Fruit fly (Drosophila melanogaster): ENCODE results near the gene hng3.
A peak's percentile ranks its signal among the peaks of the same experiment; 100 is the strongest.

Gene hng3

dm6 chr3L:753568-754156 is 1.6 kb downstream of the hng3 start (continued):
- TF ChIP-seq lov (optimal IDR thresholded peaks at IDR 0.05): no peak
- TF ChIP-seq lov (GFP tag; IDR thresholded peaks at IDR 0.05): 0 out of 3 replicates have a peak, but pooled peaks have one; percentile 72
- TF ChIP-seq CG16779 (GFP tag; IDR thresholded peaks at IDR 0.05): 0 out of 2 replicates have a peak, but pooled peaks have one; percentile 12
- peak; percentile 40 for TF ChIP-seq CG3847 (GFP tag; IDR thresholded peaks at IDR 0.05)
- TF ChIP-seq D19B (GFP tag; optimal IDR thresholded peaks at IDR 0.05): no peak
- TF ChIP-seq Mes4 (GFP tag; optimal IDR thresholded peaks at IDR 0.05): no peak
- no peak for TF ChIP-seq hb (GFP tag; IDR thresholded peaks at IDR 0.05; ENCODE audit: partially characterized antibody)
- TF ChIP-seq ftz-f1 (GFP tag; optimal IDR thresholded peaks at IDR 0.05): no peak
- peak; percentile 9 for TF ChIP-seq CG10543 (GFP tag; optimal IDR thresholded peaks at IDR 0.05)
- TF ChIP-seq gfzf (GFP tag; optimal IDR thresholded peaks at IDR 0.05): no peak
- peak in 1 of 2 experiments; percentile 83 for TF ChIP-seq tll (GFP tag; optimal IDR thresholded peaks at IDR 0.05)
- peak; percentile 71 for TF ChIP-seq Med (GFP tag)
- TF ChIP-seq CG11247 (GFP tag; IDR thresholded peaks at IDR 0.05): 0 out of 2 replicates have a peak, but pooled peaks have one; percentile 14
- TF ChIP-seq Nf-YC (tag; optimal IDR thresholded peaks at IDR 0.05): peak; percentile 32
- no peak for TF ChIP-seq CG12744 (GFP tag; optimal IDR thresholded peaks at IDR 0.05)
- peak; percentile 19 for TF ChIP-seq pb (GFP tag; optimal IDR thresholded peaks at IDR 0.05)
- TF ChIP-seq CG30403 (GFP tag; optimal IDR thresholded peaks at IDR 0.05): no peak
- no peak for TF ChIP-seq slp2 (GFP tag; optimal IDR thresholded peaks at IDR 0.05)
- TF ChIP-seq B-H2 (GFP tag; optimal IDR thresholded peaks at IDR 0.05): no peak
- TF ChIP-seq Dref (GFP tag; IDR thresholded peaks at IDR 0.05): no peak
- no peak for TF ChIP-seq CG10959 (GFP tag; IDR thresholded peaks at IDR 0.05)
- 0 out of 2 replicates have a peak, but pooled peaks have one; percentile 9 for TF ChIP-seq Nf-YA (GFP tag; IDR thresholded peaks at IDR 0.05)
- no peak for TF ChIP-seq cato (GFP tag; optimal IDR thresholded peaks at IDR 0.05; ENCODE audit: borderline replicate concordance)
- no peak for TF ChIP-seq corto (GFP tag; optimal IDR thresholded peaks at IDR 0.05)
- TF ChIP-seq CG11696 (GFP tag; IDR thresholded peaks at IDR 0.05): no peak
- no peak for TF ChIP-seq fu2 (GFP tag; optimal IDR thresholded peaks at IDR 0.05)
- TF ChIP-seq Deaf1 (tag; optimal IDR thresholded peaks at IDR 0.05): peak; percentile 17
- no peak for TF ChIP-seq CG10366 (GFP tag; IDR thresholded peaks at IDR 0.05)
- TF ChIP-seq CG15479 (GFP tag; optimal IDR thresholded peaks at IDR 0.05): peak; percentile 89
- no peak for TF ChIP-seq gce (GFP tag; IDR thresholded peaks at IDR 0.05)
- TF ChIP-seq mirr (GFP tag; optimal IDR thresholded peaks at IDR 0.05): no peak

- TF ChIP-seq dati (GFP tag; IDR thresholded peaks at IDR 0.05) (no peak), CG2199 (GFP tag; IDR thresholded peaks at IDR 0.05) (no peak), BEAF-32 (GFP tag; optimal IDR thresholded peaks at IDR 0.05) (no peak), CG7839 (tag; optimal IDR thresholded peaks at IDR 0.05) (peak; percentile 16), zen (tag; optimal IDR thresholded peaks at IDR 0.05) (no peak), schlank (tag; optimal IDR thresholded peaks at IDR 0.05) (no peak), CG34224 (GFP tag; IDR thresholded peaks at IDR 0.05; ENCODE audit: partially characterized antibody) (no peak), CG17328 (GFP tag; IDR thresholded peaks at IDR 0.05) (no peak), ftz-f1 (GFP tag; optimal IDR thresholded peaks at IDR 0.05) (no peak), H15 (GFP tag; IDR thresholded peaks at IDR 0.05) (0 out of 3 replicates have a peak, but pooled peaks have one; percentile 39), CG7786 (GFP tag; optimal IDR thresholded peaks at IDR 0.05) (no peak), ERR (GFP tag; optimal IDR thresholded peaks at IDR 0.05) (no peak), eve (GFP tag; optimal IDR thresholded peaks at IDR 0.05) (no peak), sd (tag; optimal IDR thresholded peaks at IDR 0.05) (peak; percentile 35), Jarid2 (GFP tag; optimal IDR thresholded peaks at IDR 0.05) (peak; percentile 14), amos (GFP tag; IDR thresholded peaks at IDR 0.05; ENCODE audit: partially characterized antibody) (no peak), C15 (GFP tag; IDR thresholded peaks at IDR 0.05) (no peak), CG14441 (GFP tag; IDR thresholded peaks at IDR 0.05) (peak; percentile 72), CG10209 (GFP tag; optimal IDR thresholded peaks at IDR 0.05) (no peak), lov (optimal IDR thresholded peaks at IDR 0.05) (no peak), lov (GFP tag; IDR thresholded peaks at IDR 0.05) (0 out of 3 replicates have a peak, but pooled peaks have one; percentile 10), Meics (GFP tag; optimal IDR thresholded peaks at IDR 0.05) (peak; percentile 34), CG12744 (GFP tag; optimal IDR thresholded peaks at IDR 0.05) (no peak)
Measured at dm6 chr3L:751516-752125, 3.7 kb downstream of the hng3 start.

All from whole organism, embryonic.